Fruit fly (Drosophila melanogaster) whole organism, pupa: Measurements from ENCODE around the gene CG8677.

Experiments
- CG12605 ChIP-seq: fragments of 200-800 bp; sonication (Bioruptor generic); IDR thresholded peaks from 2 replicates; pipeline ENCODE4 v1.3.6; 2022; ENCODE audit warnings: missing biosample characterization, missing genetic modification characterization
- CG13204 ChIP-seq: fragments of 200-800 bp; sonication (Bioruptor generic); optimal IDR thresholded peaks from 2 replicates; lab custom pipeline; 2018; ENCODE audit warnings: missing biosample characterization, mild to moderate bottlenecking, missing genetic modification characterization, moderate library complexity
- D1 ChIP-seq: fragments of 200-800 bp; sonication (Bioruptor generic); optimal IDR thresholded peaks from 2 replicates; lab custom pipeline; 2018; ENCODE audit warnings: missing biosample characterization, mild to moderate bottlenecking, missing genetic modification characterization, moderate library complexity
- Pif1B ChIP-seq: fragments of 200-800 bp; sonication (Bioruptor generic); optimal IDR thresholded peaks from 3 replicates; lab custom pipeline; 2016; ENCODE audit warnings: missing biosample characterization, missing genetic modification characterization
- rn ChIP-seq: fragments of 200-800 bp; sonication (Bioruptor generic); IDR thresholded peaks from 2 replicates; pipeline ENCODE4 v1.3.6; 2022; ENCODE audit warnings: missing biosample characterization, missing genetic modification characterization

dm6 chr2L:21248877-21249276 is 27.8 kb downstream of the CG8677 start:
- TF ChIP-seq rn (GFP tag; lab: Robert Waterston, UW) (no peak), D1 (tag; lab: Kevin White, UChicago) (no peak), CG12605 (GFP tag; lab: Robert Waterston, UW) (no peak), Pif1B (GFP tag; lab: Kevin White, UChicago) (no peak), CG13204 (GFP tag; lab: Kevin White, UChicago) (no peak)
